Worm (Caenorhabditis elegans) whole organism, L3 larva: ENCODE results near the gene F35C11.7.

Experiments
- ama-1 ChIP-seq: fragments of 150-350 bp; optimal IDR thresholded peaks from 2 replicates; lab custom pipeline; 2018
- jun-1 ChIP-seq: fragments of 150-350 bp; optimal IDR thresholded peaks from 2 replicates; lab custom pipeline; 2014; ENCODE audit warnings: missing biosample characterization, missing genetic modification reagents, missing genetic modification characterization
- nhr-76 ChIP-seq: fragments of 150-350 bp; sonication (generic microtip); optimal IDR thresholded peaks from 5 replicates; lab custom pipeline; 2014; ENCODE audit warnings: missing biosample characterization, missing genetic modification characterization
- nhr-77 ChIP-seq: fragments of 150-350 bp; optimal IDR thresholded peaks from 2 replicates; lab custom pipeline; 2014; ENCODE audit warnings: missing biosample characterization, missing genetic modification characterization
- pqm-1 ChIP-seq: fragments of 150-350 bp; optimal IDR thresholded peaks from 2 replicates; lab custom pipeline; 2017; ENCODE audit warnings: missing biosample characterization, missing genetic modification characterization, inconsistent platforms
- skn-1 ChIP-seq: fragments of 150-350 bp; optimal IDR thresholded peaks from 2 replicates; lab custom pipeline; 2014; ENCODE audit warnings: missing biosample characterization, missing genetic modification characterization
- unc-39 ChIP-seq: sonication (generic microtip); optimal IDR thresholded peaks from 4 replicates; lab custom pipeline; 2017; ENCODE audit warnings: missing biosample characterization, missing genetic modification characterization

- TF ChIP-seq nhr-77 (tag; lab: Kevin White, UChicago) (no peak), ama-1 (lab: Kevin White, UChicago) (no peak), jun-1 (tag; lab: Kevin White, UChicago) (no peak), unc-39 (no peak), nhr-76 (tag; lab: Kevin White, UChicago) (no peak), skn-1 (tag; lab: Kevin White, UChicago) (no peak), pqm-1 (no peak)
Observed at ce11 chrII:8212680-8213079, 43.4 kb upstream of the F35C11.7 start, which contains the start of gene twk-3.
